Worm (Caenorhabditis elegans) whole organism, L1 larva: ENCODE results near the gene ZC487.1.

Source experiments
- ama-1 ChIP-seq: fragments of 150-350 bp; optimal IDR thresholded peaks from 2 replicates; lab custom pipeline; 2014
- blmp-1 ChIP-seq: fragments of 150-350 bp; optimal IDR thresholded peaks from 2 replicates; lab custom pipeline; 2014; ENCODE audit warnings: missing biosample characterization, missing genetic modification characterization
- fkh-10 ChIP-seq: sonication (generic microtip); optimal IDR thresholded peaks from 2 replicates; lab custom pipeline; 2017; ENCODE audit warnings: missing biosample characterization, missing genetic modification reagents, missing genetic modification characterization
- fos-1 ChIP-seq: fragments of 150-350 bp; optimal IDR thresholded peaks from 2 replicates; lab custom pipeline; 2014; ENCODE audit warnings: missing biosample characterization, missing genetic modification characterization
- nhr-90 ChIP-seq: sonication (generic microtip); optimal IDR thresholded peaks from 2 replicates; lab custom pipeline; 2016; ENCODE audit warnings: mild to moderate bottlenecking, missing genetic modification characterization, missing compliant biosample characterization; ENCODE audit not compliant: poor library complexity
- unc-62 ChIP-seq: fragments of 150-350 bp; optimal IDR thresholded peaks from 2 replicates; lab custom pipeline; 2014; ENCODE audit warnings: missing biosample characterization, missing genetic modification reagents, missing genetic modification characterization
- zag-1 ChIP-seq: fragments of 150-350 bp; optimal IDR thresholded peaks from 2 replicates; lab custom pipeline; 2014; ENCODE audit warnings: missing biosample characterization, missing genetic modification characterization

DNA sequence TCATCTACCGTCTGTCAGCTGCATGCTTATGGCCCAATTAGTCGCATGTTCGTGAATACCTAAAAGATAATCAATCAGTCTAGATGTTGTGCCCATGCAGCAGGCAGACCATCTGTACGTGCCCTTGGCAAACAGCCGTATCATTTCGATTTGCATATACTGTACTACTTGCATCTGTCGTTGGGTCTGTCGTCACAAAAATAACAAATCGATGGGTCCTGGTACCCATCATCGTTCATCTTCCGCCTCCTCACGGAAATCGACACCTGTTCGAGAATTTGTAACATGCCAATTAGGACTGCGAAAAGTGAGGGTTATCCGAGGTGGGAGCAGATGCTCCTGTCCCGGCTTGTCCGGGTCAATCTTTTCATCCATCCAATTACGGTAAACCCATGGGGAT lies 44.0 kb upstream of the ZC487.1 start:
- TF ChIP-seq fkh-10 (GFP tag; lab: Kevin White, UChicago), result no peak
- no peak for TF ChIP-seq ama-1
- TF ChIP-seq unc-62, result no peak
- TF ChIP-seq fos-1 (tag; lab: Kevin White, UChicago), result no peak
- no peak for TF ChIP-seq nhr-90 (tag; lab: Kevin White, UChicago)
- no peak for TF ChIP-seq blmp-1 (tag; lab: Kevin White, UChicago)
- no peak for TF ChIP-seq zag-1 (tag; lab: Kevin White, UChicago)
